Fruit fly (Drosophila melanogaster) whole organism, embryonic: ENCODE data around the gene HP5.

Source experiments
- BEAF-32 ChIP-seq: fragments of 200-800 bp; sonication (Bioruptor generic); optimal IDR thresholded peaks from 3 replicates; lab custom pipeline; 2017; ENCODE audit warnings: missing biosample characterization, missing genetic modification characterization, mild to moderate bottlenecking, moderate library complexity, missing genetic modification reagents
- Bgb ChIP-seq: fragments of 200-800 bp; sonication (Bioruptor generic); IDR thresholded peaks from 2 replicates; pipeline ENCODE4 v1.3.6; 2022; ENCODE audit warnings: missing biosample characterization, missing genetic modification characterization; ENCODE audit not compliant: partially characterized antibody
- BtbVII ChIP-seq: fragments of 200-800 bp; sonication (Bioruptor generic); optimal IDR thresholded peaks from 3 replicates; lab custom pipeline; 2017; ENCODE audit warnings: missing biosample characterization, mild to moderate bottlenecking, missing genetic modification characterization
- CG10321 ChIP-seq: fragments of 200-800 bp; sonication (Bioruptor generic); IDR thresholded peaks from 2 replicates; pipeline ENCODE4 v1.3.6; 2022; ENCODE audit warnings: missing biosample characterization, missing genetic modification characterization
- CG11723 ChIP-seq: fragments of 200-800 bp; sonication (Bioruptor generic); optimal IDR thresholded peaks from 2 replicates; lab custom pipeline; 2017; ENCODE audit warnings: missing biosample characterization, mild to moderate bottlenecking, missing genetic modification characterization
- CG15011 ChIP-seq: fragments of 200-800 bp; sonication (Bioruptor generic); optimal IDR thresholded peaks from 3 replicates; lab custom pipeline; 2018; ENCODE audit warnings: missing biosample characterization, mild to moderate bottlenecking, missing genetic modification characterization
- CG15601 ChIP-seq: fragments of 200-800 bp; sonication (Bioruptor generic); optimal IDR thresholded peaks from 3 replicates; lab custom pipeline; 2019; ENCODE audit warnings: missing biosample characterization, mild to moderate bottlenecking, missing genetic modification characterization, moderate library complexity
- CG1603 ChIP-seq: fragments of 200-800 bp; sonication (Bioruptor generic); optimal IDR thresholded peaks from 2 replicates; lab custom pipeline; 2019; ENCODE audit warnings: missing biosample characterization, mild to moderate bottlenecking, missing genetic modification characterization, moderate library complexity
- CG17186 ChIP-seq: fragments of 200-800 bp; sonication (Bioruptor generic); optimal IDR thresholded peaks from 3 replicates; lab custom pipeline; 2017; ENCODE audit warnings: missing biosample characterization, missing genetic modification reagents, missing genetic modification characterization
- CG17912 ChIP-seq: fragments of 200-800 bp; sonication (Bioruptor generic); optimal IDR thresholded peaks from 2 replicates; lab custom pipeline; 2018; ENCODE audit warnings: missing biosample characterization, mild to moderate bottlenecking, missing genetic modification characterization
- CG6254 ChIP-seq: fragments of 200-800 bp; sonication (Bioruptor generic); optimal IDR thresholded peaks from 3 replicates; lab custom pipeline; 2017; ENCODE audit warnings: mild to moderate bottlenecking, missing biosample characterization, missing genetic modification reagents, missing genetic modification characterization
- CG6272 ChIP-seq: fragments of 200-800 bp; sonication (Bioruptor generic); IDR thresholded peaks from 2 replicates; pipeline ENCODE4 v1.3.6; 2022; ENCODE audit warnings: missing biosample characterization, missing genetic modification characterization
- CG7556 ChIP-seq: fragments of 200-800 bp; sonication (Bioruptor generic); optimal IDR thresholded peaks from 2 replicates; lab custom pipeline; 2017; ENCODE audit warnings: missing biosample characterization, mild to moderate bottlenecking, missing genetic modification characterization
- CG8290 ChIP-seq, 3 experiments: fragments of 200-800 bp; sonication (Bioruptor generic); optimal IDR thresholded peaks; 2 replicates each; lab custom pipeline; 2016 to 2019; ENCODE audit warnings: missing biosample characterization in 3 of 3, missing genetic modification characterization in 3 of 3, mild to moderate bottlenecking in 2 of 3, moderate library complexity in 1 of 3
- Dfd ChIP-seq, 2 experiments: fragments of >200 bp; optimal IDR thresholded peaks; 2 replicates each; lab custom pipeline; 2017; ENCODE audit warnings: missing biosample characterization in 2 of 2, missing genetic modification characterization in 2 of 2
- Dref ChIP-seq: fragments of 200-800 bp; sonication (Bioruptor generic); IDR thresholded peaks from 2 replicates; pipeline ENCODE4 v1.3.6; 2022; ENCODE audit warnings: missing biosample characterization, missing genetic modification characterization
- Fer1 ChIP-seq: fragments of 200-800 bp; sonication (Bioruptor generic); optimal IDR thresholded peaks from 2 replicates; lab custom pipeline; 2017; ENCODE audit warnings: missing biosample characterization, mild to moderate bottlenecking, missing genetic modification characterization
- H15 ChIP-seq: fragments of 200-800 bp; sonication (Bioruptor generic); IDR thresholded peaks from 3 replicates; pipeline ENCODE4 v1.3.6; 2022; ENCODE audit warnings: missing biosample characterization, missing genetic modification characterization
- HLH4C ChIP-seq: fragments of 200-800 bp; sonication (Bioruptor generic); IDR thresholded peaks from 3 replicates; pipeline ENCODE4 v1.3.6; 2022; ENCODE audit warnings: missing biosample characterization, missing genetic modification characterization; ENCODE audit not compliant: partially characterized antibody
- HLH54F ChIP-seq: fragments of 200-800 bp; sonication (Bioruptor generic); optimal IDR thresholded peaks from 3 replicates; lab custom pipeline; 2016; ENCODE audit warnings: missing biosample characterization, missing genetic modification characterization
- HLHmδ ChIP-seq: fragments of 200-800 bp; sonication (Bioruptor generic); optimal IDR thresholded peaks from 2 replicates; lab custom pipeline; 2018; ENCODE audit warnings: missing biosample characterization, mild to moderate bottlenecking, missing genetic modification characterization, moderate library complexity
- Hand ChIP-seq: fragments of 200-800 bp; sonication (Bioruptor generic); optimal IDR thresholded peaks from 2 replicates; lab custom pipeline; 2017; ENCODE audit warnings: mild to moderate bottlenecking, missing biosample characterization, missing genetic modification reagents, missing genetic modification characterization
- Hsf ChIP-seq: fragments of 200-800 bp; sonication (Bioruptor generic); optimal IDR thresholded peaks from 3 replicates; lab custom pipeline; 2016; ENCODE audit warnings: missing biosample characterization, missing genetic modification characterization
- Med ChIP-seq: fragments of 200-800 bp; sonication (Bioruptor generic); peaks from one replicate; lab custom pipeline; 2016; ENCODE audit warnings: missing biosample characterization, missing genetic modification characterization, mild to moderate bottlenecking, inconsistent platforms, moderate library complexity
- NC2β ChIP-seq: fragments of 200-800 bp; sonication (Bioruptor generic); optimal IDR thresholded peaks from 2 replicates; lab custom pipeline; 2016; ENCODE audit warnings: missing biosample characterization, missing genetic modification characterization
- NfI ChIP-seq: fragments of 200-800 bp; sonication (Bioruptor generic); optimal IDR thresholded peaks from 3 replicates; lab custom pipeline; 2018; ENCODE audit warnings: missing biosample characterization, mild to moderate bottlenecking, missing genetic modification characterization, moderate library complexity
- Rx ChIP-seq: fragments of 200-800 bp; sonication (Bioruptor generic); IDR thresholded peaks from 2 replicates; pipeline ENCODE4 v1.3.6; 2022; ENCODE audit warnings: missing biosample characterization, missing genetic modification characterization
- Scr ChIP-seq: fragments of 200-800 bp; sonication (Bioruptor generic); IDR thresholded peaks from 2 replicates; pipeline ENCODE4 v1.3.6; 2022; ENCODE audit warnings: missing biosample characterization, missing genetic modification characterization; ENCODE audit not compliant: partially characterized antibody
- Side ChIP-seq: fragments of 200-800 bp; sonication (Bioruptor generic); optimal IDR thresholded peaks from 2 replicates; lab custom pipeline; 2016; ENCODE audit warnings: missing biosample characterization, missing genetic modification characterization
- Sry-β ChIP-seq: fragments of 200-800 bp; sonication (Bioruptor generic); optimal IDR thresholded peaks from 2 replicates; lab custom pipeline; 2018; ENCODE audit warnings: missing biosample characterization, mild to moderate bottlenecking, missing genetic modification characterization, moderate library complexity
- al ChIP-seq: fragments of 200-800 bp; sonication (Bioruptor generic); IDR thresholded peaks from 2 replicates; pipeline ENCODE4 v1.3.6; 2022; ENCODE audit warnings: missing biosample characterization, missing genetic modification characterization
- ase ChIP-seq: fragments of 200-800 bp; sonication (Bioruptor generic); IDR thresholded peaks from 3 replicates; pipeline ENCODE4 v1.3.6; 2022; ENCODE audit warnings: missing biosample characterization, missing genetic modification characterization
- da ChIP-seq: fragments of 200-800 bp; sonication (Bioruptor generic); optimal IDR thresholded peaks from 2 replicates; lab custom pipeline; 2016; ENCODE audit warnings: missing biosample characterization, missing genetic modification characterization
- eve ChIP-seq, 2 experiments: fragments of >200 bp; optimal IDR thresholded peaks; 2 replicates each; lab custom pipeline; 2017; ENCODE audit warnings: missing biosample characterization in 2 of 2, missing genetic modification characterization in 2 of 2
- ewg ChIP-seq: fragments of 200-800 bp; sonication (Bioruptor generic); optimal IDR thresholded peaks from 3 replicates; lab custom pipeline; 2017; ENCODE audit warnings: mild to moderate bottlenecking, missing biosample characterization, missing genetic modification reagents, missing genetic modification characterization
- fru ChIP-seq: fragments of >200 bp; optimal IDR thresholded peaks from 2 replicates; lab custom pipeline; 2017
- ftz-f1 ChIP-seq: fragments of 200-800 bp; sonication (Bioruptor generic); optimal IDR thresholded peaks from 2 replicates; lab custom pipeline; 2016; ENCODE audit warnings: missing biosample characterization, missing genetic modification characterization
- gsb ChIP-seq: fragments of 200-800 bp; sonication (Bioruptor generic); IDR thresholded peaks from 2 replicates; pipeline ENCODE4 v1.3.6; 2022; ENCODE audit warnings: missing biosample characterization, missing genetic modification characterization
- hb ChIP-seq: fragments of 200-800 bp; sonication (Bioruptor generic); IDR thresholded peaks from 3 replicates; pipeline ENCODE4 v1.3.6; 2022; ENCODE audit warnings: missing biosample characterization, missing genetic modification characterization; ENCODE audit not compliant: partially characterized antibody
- hkb ChIP-seq, 2 experiments: fragments of 200-800 bp in 1 of 2; fragments of >200 bp in 1 of 2; sonication (Bioruptor generic) in 1 of 2; IDR thresholded peaks in 1 of 2; optimal IDR thresholded peaks in 1 of 2; 2 replicates each; pipeline versions ENCODE4 v1.3.6 to Lab custom; 2017 to 2022; ENCODE audit warnings: missing biosample characterization in 1 of 2, missing genetic modification characterization in 1 of 2
- kay ChIP-seq: fragments of 200-800 bp; sonication (Bioruptor generic); optimal IDR thresholded peaks from 2 replicates; lab custom pipeline; 2016; ENCODE audit warnings: missing biosample characterization, missing genetic modification characterization
- p53 ChIP-seq: fragments of 200-800 bp; sonication (Bioruptor generic); optimal IDR thresholded peaks from 2 replicates; lab custom pipeline; 2016; ENCODE audit warnings: missing biosample characterization, missing genetic modification characterization
- pan ChIP-seq, 4 experiments: fragments of >200 bp in 3 of 4; fragments of 200-800 bp in 1 of 4; sonication (Bioruptor generic) in 1 of 4; optimal IDR thresholded peaks in 3 of 4; IDR thresholded peaks in 1 of 4; 2 replicates each; pipeline versions ENCODE4 v1.3.6 to Lab custom; 2017 to 2022; ENCODE audit warnings: missing biosample characterization in 2 of 4, missing genetic modification characterization in 2 of 4, mixed read lengths in 1 of 4
- row ChIP-seq: fragments of 200-800 bp; sonication (Bioruptor generic); IDR thresholded peaks from 3 replicates; pipeline ENCODE4 v1.3.6; 2022; ENCODE audit warnings: missing biosample characterization, missing genetic modification characterization
- salm ChIP-seq: fragments of 200-800 bp; sonication (Bioruptor generic); optimal IDR thresholded peaks from 2 replicates; lab custom pipeline; 2018; ENCODE audit warnings: missing biosample characterization, mild to moderate bottlenecking, missing genetic modification characterization
- sd ChIP-seq: fragments of 200-800 bp; sonication (Bioruptor generic); optimal IDR thresholded peaks from 3 replicates; lab custom pipeline; 2018; ENCODE audit warnings: missing biosample characterization, mild to moderate bottlenecking, missing genetic modification characterization, moderate library complexity
- sim ChIP-seq: fragments of 200-800 bp; sonication (Bioruptor generic); IDR thresholded peaks from 2 replicates; pipeline ENCODE4 v1.3.6; 2022; ENCODE audit warnings: missing biosample characterization, missing genetic modification characterization
- sr ChIP-seq: fragments of 200-800 bp; sonication (Bioruptor generic); IDR thresholded peaks from 3 replicates; pipeline ENCODE4 v1.3.6; 2022; ENCODE audit warnings: missing biosample characterization, missing genetic modification characterization
- trh ChIP-seq: fragments of 200-800 bp; sonication (Bioruptor generic); optimal IDR thresholded peaks from 2 replicates; lab custom pipeline; 2016; ENCODE audit warnings: missing biosample characterization, missing genetic modification characterization
- wdn ChIP-seq: fragments of 200-800 bp; sonication (Bioruptor generic); IDR thresholded peaks from 2 replicates; pipeline ENCODE4 v1.3.6; 2022; ENCODE audit warnings: missing biosample characterization, missing genetic modification characterization

HP5 gene

dm6 chrX:11499454-11499853 is 44.9 kb downstream of the HP5 start (continued):
- TF ChIP-seq CG7556 (GFP tag; lab: Kevin White, UChicago) (no peak), CG8290 (GFP tag; optimal IDR thresholded peaks at IDR 0.05; lab: Kevin White, UChicago) (no peak), CG8290 (tag; optimal IDR thresholded peaks at IDR 0.05; lab: Kevin White, UChicago) (peak in 1 of 2 experiments; percentile 62), CG17912 (GFP tag; lab: Kevin White, UChicago) (no peak), Dref (GFP tag; lab: Robert Waterston, UW) (no peak), ewg (peak; percentile 34), H15 (GFP tag; lab: Robert Waterston, UW) (no peak), CG10321 (GFP tag; lab: Robert Waterston, UW) (no peak), Rx (GFP tag; lab: Robert Waterston, UW) (0 out of 2 replicates have a peak, but pooled peaks have one; percentile 41), hkb (optimal IDR thresholded peaks at IDR 0.05; lab: Kevin White, UChicago) (no peak), hkb (GFP tag; IDR thresholded peaks at IDR 0.05; lab: Robert Waterston, UW) (peak; percentile 51; the same call in 1 of the 2 replicates), ftz-f1 (GFP tag; lab: Kevin White, UChicago) (no peak), HLH54F (no peak), eve (GFP tag; optimal IDR thresholded peaks at IDR 0.05; lab: Kevin White, UChicago) (peak in 1 of 2 experiments; percentile 72), ase (GFP tag; lab: Robert Waterston, UW) (no peak), CG6272 (no peak), Hand (GFP tag; lab: Kevin White, UChicago) (no peak), row (GFP tag; lab: Robert Waterston, UW) (peak; percentile 59), wdn (GFP tag; lab: Robert Waterston, UW) (no peak), Bgb (GFP tag; lab: Robert Waterston, UW) (no peak), BtbVII (no peak), pan (optimal IDR thresholded peaks at IDR 0.05; lab: Kevin White, UChicago) (no peak), pan (GFP tag; optimal IDR thresholded peaks at IDR 0.05 in 1 of 2, IDR thresholded peaks at IDR 0.05 in 1 of 2) (peak in 1 of 2 experiments; percentile 53), Hsf (GFP tag; lab: Kevin White, UChicago) (peak; percentile 27), CG1603 (tag; lab: Kevin White, UChicago) (peak; percentile 64), Sry-β (no peak), sim (GFP tag; lab: Robert Waterston, UW) (no peak), salm (tag; lab: Kevin White, UChicago) (no peak), sd (tag; lab: Kevin White, UChicago) (no peak), trh (GFP tag; lab: Kevin White, UChicago) (no peak), hb (GFP tag; lab: Robert Waterston, UW) (no peak), fru (lab: Kevin White, UChicago) (no peak), Dfd (GFP tag; optimal IDR thresholded peaks at IDR 0.05; lab: Kevin White, UChicago) (no peak), sr (GFP tag; lab: Robert Waterston, UW) (no peak), HLHmδ (GFP tag; lab: Kevin White, UChicago) (no peak), CG15011 (no peak), al (GFP tag; lab: Robert Waterston, UW) (no peak), kay (no peak), CG6254 (GFP tag; lab: Kevin White, UChicago) (no peak), CG15601 (peak; percentile 0), Med (GFP tag; lab: Kevin White, UChicago) (peak; percentile 87), NfI (peak; percentile 45), gsb (GFP tag; lab: Robert Waterston, UW) (no peak), p53 (GFP tag; lab: Kevin White, UChicago) (no peak), da (GFP tag; lab: Kevin White, UChicago) (no peak), Scr (GFP tag; lab: Robert Waterston, UW) (no peak), HLH4C (no peak), CG11723 (GFP tag; lab: Kevin White, UChicago) (no peak), Fer1 (GFP tag; lab: Kevin White, UChicago) (no peak), Side (GFP tag; lab: Kevin White, UChicago) (no peak), CG17186 (no peak), NC2β (GFP tag; lab: Kevin White, UChicago) (no peak), BEAF-32 (no peak)
